Fruit fly (Drosophila melanogaster) whole organism, wandering third instar larva: ENCODE data around the gene CG14556.

Experiments used
- Abd-B ChIP-seq: fragments of >200 bp; optimal IDR thresholded peaks from 2 replicates; lab custom pipeline; 2017; ENCODE audit warnings: missing biosample characterization, missing genetic modification characterization
- CG32264 ChIP-seq: fragments of 200-800 bp; sonication (Bioruptor generic); optimal IDR thresholded peaks from 2 replicates; lab custom pipeline; 2016; ENCODE audit warnings: missing biosample characterization, missing genetic modification characterization
- CG9705 ChIP-seq: fragments of 200-800 bp; sonication (Bioruptor generic); optimal IDR thresholded peaks from 2 replicates; lab custom pipeline; 2018; ENCODE audit warnings: missing biosample characterization, mild to moderate bottlenecking, missing genetic modification characterization
- CrebA ChIP-seq: fragments of 200-800 bp; sonication (Bioruptor generic); optimal IDR thresholded peaks from 2 replicates; lab custom pipeline; 2016; ENCODE audit warnings: missing biosample characterization, mild to moderate bottlenecking, missing genetic modification characterization, borderline replicate concordance
- Dfd ChIP-seq: fragments of >200 bp; optimal IDR thresholded peaks from 2 replicates; lab custom pipeline; 2017; ENCODE audit warnings: missing biosample characterization, missing genetic modification characterization
- Dif ChIP-seq: fragments of 200-275, 200-300 bp; sonication (Bioruptor generic); optimal IDR thresholded peaks from 2 replicates; lab custom pipeline; 2018; ENCODE audit warnings: missing biosample characterization, missing genetic modification characterization; ENCODE audit not compliant: partially characterized antibody
- GATAd ChIP-seq: sonication (Bioruptor generic); optimal IDR thresholded peaks from 2 replicates; lab custom pipeline; 2016; ENCODE audit warnings: missing biosample characterization, missing genetic modification characterization
- HLH106 ChIP-seq: fragments of 200-800 bp; optimal IDR thresholded peaks from 3 replicates; lab custom pipeline; 2019; ENCODE audit warnings: missing biosample characterization, mild to moderate bottlenecking, missing genetic modification characterization, moderate library complexity
- Hnf4 ChIP-seq: fragments of 200-800 bp; sonication (Bioruptor generic); optimal IDR thresholded peaks from 2 replicates; lab custom pipeline; 2016; ENCODE audit warnings: missing biosample characterization, mild to moderate bottlenecking, missing genetic modification characterization
- Hr78 ChIP-seq: fragments of >200 bp; optimal IDR thresholded peaks from 2 replicates; lab custom pipeline; 2017; ENCODE audit warnings: missing biosample characterization, missing genetic modification characterization
- Hr83 ChIP-seq: fragments of 200-300 bp; sonication (Bioruptor generic); optimal IDR thresholded peaks from 2 replicates; lab custom pipeline; 2016; ENCODE audit warnings: missing biosample characterization, mild to moderate bottlenecking, missing genetic modification characterization, moderate library complexity; ENCODE audit not compliant: poor library complexity, severe bottlenecking
- Jra ChIP-seq: sonication (Bioruptor generic); optimal IDR thresholded peaks from 2 replicates; lab custom pipeline; 2016; ENCODE audit warnings: missing biosample characterization, missing genetic modification characterization
- Mio ChIP-seq: sonication (Bioruptor generic); optimal IDR thresholded peaks from 2 replicates; lab custom pipeline; 2016; ENCODE audit warnings: missing biosample characterization, missing genetic modification characterization
- Myc ChIP-seq: fragments of >200 bp; optimal IDR thresholded peaks from 2 replicates; lab custom pipeline; 2017
- N ChIP-seq: fragments of >200 bp; optimal IDR thresholded peaks from 2 replicates; lab custom pipeline; 2018; ENCODE audit warnings: missing biosample characterization, missing external identifiers, missing genetic modification characterization
- OdsH ChIP-seq: fragments of 200-800 bp; sonication (Bioruptor generic); optimal IDR thresholded peaks from 2 replicates; lab custom pipeline; 2016; ENCODE audit warnings: missing biosample characterization, mild to moderate bottlenecking, missing genetic modification characterization
- Rel ChIP-seq, 2 experiments: fragments of 200-800 bp; sonication (Bioruptor generic) in 1 of 2; optimal IDR thresholded peaks; 2 replicates in 1 of 2; 3 replicates in 1 of 2; lab custom pipeline; 2016 to 2019; ENCODE audit warnings: mild to moderate bottlenecking in 2 of 2, missing biosample characterization in 2 of 2, missing genetic modification characterization in 2 of 2, moderate library complexity in 1 of 2
- Sp1 ChIP-seq: fragments of 200-800 bp; sonication (Bioruptor generic); optimal IDR thresholded peaks from 3 replicates; lab custom pipeline; 2019; ENCODE audit warnings: missing biosample characterization, mild to moderate bottlenecking, missing genetic modification characterization, moderate library complexity
- Vsx2 ChIP-seq: fragments of 200-300, 225-300 bp; sonication (Bioruptor generic); optimal IDR thresholded peaks from 2 replicates; lab custom pipeline; 2018; ENCODE audit warnings: missing biosample characterization, missing genetic modification characterization; ENCODE audit not compliant: partially characterized antibody
- br ChIP-seq: fragments of 200-800 bp; sonication (Bioruptor generic); optimal IDR thresholded peaks from 2 replicates; lab custom pipeline; 2016; ENCODE audit warnings: missing biosample characterization, missing genetic modification characterization
- brk ChIP-seq: fragments of 200-800 bp; sonication (Bioruptor generic); optimal IDR thresholded peaks from 2 replicates; lab custom pipeline; 2016; ENCODE audit warnings: missing biosample characterization, mild to moderate bottlenecking, missing genetic modification characterization
- dl ChIP-seq, 2 experiments: fragments of 175-275, 200-275 bp in 1 of 2; fragments of 200-275 bp in 1 of 2; sonication (Bioruptor generic); optimal IDR thresholded peaks; lab custom pipeline; 2018; ENCODE audit warnings: mild to moderate bottlenecking in 2 of 2, missing biosample characterization in 2 of 2, missing genetic modification characterization in 2 of 2, moderate library complexity in 2 of 2; ENCODE audit not compliant: partially characterized antibody in 2 of 2, insufficient read depth in 1 of 2
- dmrt93B ChIP-seq: fragments of 200-800 bp; sonication (Bioruptor generic); optimal IDR thresholded peaks from 2 replicates; lab custom pipeline; 2018; ENCODE audit warnings: missing biosample characterization, mild to moderate bottlenecking, missing genetic modification characterization
- dsf ChIP-seq: sonication (Bioruptor generic); optimal IDR thresholded peaks from 2 replicates; lab custom pipeline; 2016; ENCODE audit warnings: missing biosample characterization, missing genetic modification characterization, borderline replicate concordance
- ey ChIP-seq: fragments of 200-800 bp; sonication (Bioruptor generic); optimal IDR thresholded peaks from 2 replicates; lab custom pipeline; 2016; ENCODE audit warnings: missing biosample characterization, missing genetic modification characterization
- foxo ChIP-seq, 2 experiments: fragments of 200-800 bp; sonication (Bioruptor generic); optimal IDR thresholded peaks; 2 replicates in 1 of 2; 3 replicates in 1 of 2; lab custom pipeline; 2016 to 2017; ENCODE audit warnings: missing biosample characterization in 2 of 2, missing genetic modification characterization in 2 of 2
- fru ChIP-seq: fragments of 200-800 bp; sonication (Bioruptor generic); optimal IDR thresholded peaks from 3 replicates; lab custom pipeline; 2016; ENCODE audit warnings: missing biosample characterization, mild to moderate bottlenecking, missing genetic modification characterization
- h ChIP-seq: fragments of 200-800 bp; sonication (Bioruptor generic); optimal IDR thresholded peaks from 3 replicates; lab custom pipeline; 2016; ENCODE audit warnings: missing biosample characterization, mild to moderate bottlenecking, missing genetic modification characterization
- jim ChIP-seq: fragments of 175-275, 200-325 bp; sonication (Bioruptor generic); optimal IDR thresholded peaks from 2 replicates; lab custom pipeline; 2016; ENCODE audit warnings: missing biosample characterization, mild to moderate bottlenecking, missing genetic modification characterization
- lola ChIP-seq: fragments of >200 bp; optimal IDR thresholded peaks from 2 replicates; lab custom pipeline; 2017; ENCODE audit warnings: missing biosample characterization, missing genetic modification characterization
- pan ChIP-seq: fragments of >200 bp; optimal IDR thresholded peaks from 2 replicates; lab custom pipeline; 2017
- psq ChIP-seq: fragments of 200-800 bp; sonication (Bioruptor generic); optimal IDR thresholded peaks from 3 replicates; lab custom pipeline; 2017; ENCODE audit warnings: missing biosample characterization, mild to moderate bottlenecking, missing genetic modification characterization, moderate library complexity
- rgr ChIP-seq: fragments of 200-800 bp; sonication (Bioruptor generic); optimal IDR thresholded peaks from 3 replicates; lab custom pipeline; 2016; ENCODE audit warnings: missing biosample characterization, mild to moderate bottlenecking, missing genetic modification characterization
- sage ChIP-seq: fragments of 200-800 bp; sonication (Bioruptor generic); optimal IDR thresholded peaks from 2 replicates; lab custom pipeline; 2016; ENCODE audit warnings: missing biosample characterization, mild to moderate bottlenecking, missing genetic modification characterization
- sv ChIP-seq: fragments of 200-800 bp; sonication (Bioruptor generic); optimal IDR thresholded peaks from 3 replicates; lab custom pipeline; 2016; ENCODE audit warnings: missing biosample characterization, missing genetic modification characterization
- tai ChIP-seq: sonication (Bioruptor generic); optimal IDR thresholded peaks from 2 replicates; lab custom pipeline; 2016; ENCODE audit warnings: missing biosample characterization, missing genetic modification characterization
- usp ChIP-seq: fragments of >200 bp; optimal IDR thresholded peaks from 2 replicates; lab custom pipeline; 2017; ENCODE audit warnings: missing biosample characterization, missing genetic modification characterization
- woc ChIP-seq: sonication (Bioruptor generic); optimal IDR thresholded peaks from 2 replicates; lab custom pipeline; 2016; ENCODE audit warnings: missing biosample characterization, mild to moderate bottlenecking, missing genetic modification characterization

Gene CG14556

dm6 chr3R:26096192-26096591 lies 30.3 kb upstream of the CG14556 start:
- TF ChIP-seq Dfd (GFP tag; lab: Kevin White, UChicago) (peak; percentile 96), Rel (GFP tag; optimal IDR thresholded peaks at IDR 0.05; lab: Kevin White, UChicago) (no peak), Rel (tag; optimal IDR thresholded peaks at IDR 0.05; lab: Kevin White, UChicago) (no peak)

dm6 chr3R:26098502-26099210 lies 27.8 kb upstream of the CG14556 start, which contains the start of gene dysf:
Gene dysf, minus strand, starts transcription at chr3R:26098711.
- TF ChIP-seq OdsH (peak; percentile 55), lola (no peak), Hr83 (GFP tag; lab: Kevin White, UChicago) (peak; percentile 45), dmrt93B (GFP tag; lab: Kevin White, UChicago) (peak; percentile 68), HLH106 (tag; lab: Kevin White, UChicago) (peak; percentile 88), Rel (GFP tag; optimal IDR thresholded peaks at IDR 0.05; lab: Kevin White, UChicago) (no peak), Rel (tag; optimal IDR thresholded peaks at IDR 0.05; lab: Kevin White, UChicago) (peak; percentile 25), dsf (GFP tag; lab: Kevin White, UChicago) (no peak), psq (GFP tag; lab: Kevin White, UChicago) (peak; percentile 73), CrebA (GFP tag; lab: Kevin White, UChicago) (no peak), dl (GFP tag; optimal IDR thresholded peaks at IDR 0.05; lab: Kevin White, UChicago; ENCODE audit: insufficient read depth in 1 of 2, partially characterized antibody in 2 of 2) (peak; percentile 47 to 70), Vsx2 (GFP tag; lab: Kevin White, UChicago) (peak; percentile 94), CG9705 (GFP tag; lab: Kevin White, UChicago) (peak; percentile 9), ey (GFP tag; lab: Kevin White, UChicago) (no peak), h (no peak), rgr (GFP tag; lab: Kevin White, UChicago) (peak; percentile 39), Mio (GFP tag; lab: Kevin White, UChicago) (no peak), foxo (GFP tag; optimal IDR thresholded peaks at IDR 0.05; lab: Kevin White, UChicago) (peak in 1 of 2 experiments; percentile 79), sv (peak; percentile 4), Dif (GFP tag; lab: Kevin White, UChicago) (peak; percentile 85), fru (GFP tag; lab: Kevin White, UChicago) (peak; percentile 29), Sp1 (GFP tag; lab: Kevin White, UChicago) (peak; percentile 89)

dm6 chr3R:26099238-26099637 lies 27.2 kb upstream of the CG14556 start:
- TF ChIP-seq fru (GFP tag; lab: Kevin White, UChicago) (peak; percentile 16), woc (peak; percentile 33), Dfd (GFP tag; lab: Kevin White, UChicago) (no peak), pan (lab: Kevin White, UChicago) (no peak), brk (GFP tag; lab: Kevin White, UChicago) (peak; percentile 27), Sp1 (GFP tag; lab: Kevin White, UChicago) (no peak), Mio (GFP tag; lab: Kevin White, UChicago) (no peak), HLH106 (tag; lab: Kevin White, UChicago) (no peak), psq (GFP tag; lab: Kevin White, UChicago) (no peak), sage (GFP tag; lab: Kevin White, UChicago) (no peak), rgr (GFP tag; lab: Kevin White, UChicago) (peak; percentile 27), Hnf4 (GFP tag; lab: Kevin White, UChicago) (peak; percentile 43), Dif (GFP tag; lab: Kevin White, UChicago) (no peak), Rel (GFP tag; optimal IDR thresholded peaks at IDR 0.05; lab: Kevin White, UChicago) (no peak), Rel (tag; optimal IDR thresholded peaks at IDR 0.05; lab: Kevin White, UChicago) (no peak), N (GFP tag; lab: Kevin White, UChicago) (no peak), CrebA (GFP tag; lab: Kevin White, UChicago) (no peak), dmrt93B (GFP tag; lab: Kevin White, UChicago) (no peak), tai (GFP tag; lab: Kevin White, UChicago) (peak; percentile 5), jim (GFP tag; lab: Kevin White, UChicago) (no peak), dl (GFP tag; optimal IDR thresholded peaks at IDR 0.05; lab: Kevin White, UChicago; ENCODE audit: insufficient read depth in 1 of 2, partially characterized antibody in 2 of 2) (no peak), OdsH (no peak), Vsx2 (GFP tag; lab: Kevin White, UChicago) (no peak), foxo (GFP tag; optimal IDR thresholded peaks at IDR 0.05; lab: Kevin White, UChicago) (no peak), ey (GFP tag; lab: Kevin White, UChicago) (peak; percentile 55), lola (no peak), CG9705 (GFP tag; lab: Kevin White, UChicago) (no peak), Myc (lab: Kevin White, UChicago) (no peak), Hr78 (GFP tag; lab: Kevin White, UChicago) (no peak), sv (no peak), br (GFP tag; lab: Kevin White, UChicago) (peak; percentile 52), usp (GFP tag; lab: Kevin White, UChicago) (no peak), h (peak; percentile 28), GATAd (GFP tag; lab: Kevin White, UChicago) (no peak), dsf (GFP tag; lab: Kevin White, UChicago) (no peak), Jra (GFP tag; lab: Kevin White, UChicago) (peak; percentile 26), CG32264 (no peak), Hr83 (GFP tag; lab: Kevin White, UChicago) (no peak), Abd-B (GFP tag; lab: Kevin White, UChicago) (no peak)
